Fruit fly (Drosophila melanogaster) Kc167 (cell line): ENCODE measurements around the gene Mical.

ENCODE experiments used
- Sin3A ChIP-seq: fragments of >200 bp; optimal IDR thresholded peaks from 2 replicates; lab custom pipeline; 2018; ENCODE audit warnings: missing external identifiers
- h ChIP-seq: fragments of >200 bp; optimal IDR thresholded peaks from 3 replicates; lab custom pipeline; 2018; ENCODE audit warnings: missing external identifiers
- ttk ChIP-seq: sonication (Bioruptor generic); optimal IDR thresholded peaks from 2 replicates; lab custom pipeline; 2017; ENCODE audit warnings: missing external identifiers

- TF ChIP-seq h: no peak
- TF ChIP-seq Sin3A: no peak
- TF ChIP-seq ttk (lab: Kevin White, UChicago): no peak
Measured at dm6 chr3R:10084914-10085313, 42.2 kb upstream of the Mical start.
